Worm (Caenorhabditis elegans) whole organism, midembryonic: Measurements from ENCODE around the gene Y54G11A.14.

Experiments used
- cog-1 ChIP-seq: sonication (generic microtip); optimal IDR thresholded peaks from 2 replicates; lab custom pipeline; 2016; ENCODE audit warnings: missing genetic modification characterization, missing compliant biosample characterization
- flt-1 ChIP-seq: fragments of 200-800 bp; sonication (Bioruptor generic); IDR thresholded peaks from 2 replicates; pipeline ENCODE4 v1.3.6; 2022; ENCODE audit warnings: missing genetic modification characterization, missing compliant biosample characterization
- med-1 ChIP-seq: sonication (generic microtip); optimal IDR thresholded peaks from 2 replicates; lab custom pipeline; 2017; ENCODE audit warnings: missing genetic modification characterization, mild to moderate bottlenecking, missing compliant biosample characterization, antibody characterized with exemption, missing genetic modification reagents; ENCODE audit not compliant: insufficient read depth
- ref-1 ChIP-seq: fragments of 200-800 bp; sonication (Bioruptor generic); conservative IDR thresholded peaks from 2 replicates; pipeline ENCODE4 v1.3.6; 2022; ENCODE audit warnings: missing genetic modification reagents, missing genetic modification characterization, missing compliant biosample characterization
- ztf-23 ChIP-seq: fragments of 200-800 bp; sonication (Bioruptor generic); IDR thresholded peaks from 2 replicates; pipeline ENCODE4 v1.3.6; 2022; ENCODE audit warnings: missing genetic modification reagents, missing genetic modification characterization, missing compliant biosample characterization
- ztf-29 ChIP-seq: fragments of 200-800 bp; sonication (Bioruptor generic); IDR thresholded peaks from 2 replicates; pipeline ENCODE4 v1.3.6; 2022; ENCODE audit warnings: missing genetic modification reagents, missing genetic modification characterization, missing compliant biosample characterization

ce11 chrII:14310729-14311388 lies 7.1 kb upstream of the Y54G11A.14 start, which contains the start of gene ctl-3:
- TF ChIP-seq ztf-29 (no peak), ztf-23 (no peak), cog-1 (tag; lab: Kevin White, UChicago) (no peak), ref-1 (GFP tag; lab: Robert Waterston, UW) (no peak), med-1 (GFP tag; lab: Kevin White, UChicago) (no peak), flt-1 (GFP tag; lab: Robert Waterston, UW) (no peak)
